Fruit fly (Drosophila melanogaster): Measurements from ENCODE around the gene nom.

Gene nom

DNA sequence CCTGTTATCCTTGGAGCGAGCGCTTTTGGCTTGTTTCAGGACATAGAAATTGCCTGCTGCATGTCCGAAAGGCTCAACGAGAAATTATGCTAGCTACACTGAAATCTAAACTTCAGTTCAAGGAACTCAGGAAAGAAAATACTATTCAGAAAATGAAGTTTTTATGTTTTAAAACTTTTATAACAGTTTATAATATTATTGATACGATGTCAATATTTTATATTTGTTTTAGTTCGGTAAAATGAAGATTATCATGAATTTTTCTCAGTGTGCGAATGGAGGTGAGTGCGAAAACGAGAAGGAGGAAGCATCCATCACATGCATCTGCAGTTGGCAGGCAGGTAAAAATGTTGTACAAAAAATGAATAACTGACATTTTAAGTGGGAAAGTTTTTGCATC, 23.4 kb downstream of the nom start (continued):
- TF ChIP-seq cato (GFP tag; optimal IDR thresholded peaks at IDR 0.05; ENCODE audit: borderline replicate concordance) (no peak), Xbp1 (GFP tag; optimal IDR thresholded peaks at IDR 0.05) (peak; percentile 66), seq (GFP tag; IDR thresholded peaks at IDR 0.05) (peak; percentile 57), CG13775 (GFP tag; optimal IDR thresholded peaks at IDR 0.05) (peak; percentile 59), CG15514 (GFP tag; optimal IDR thresholded peaks at IDR 0.05) (peak; percentile 21), klu (GFP tag; IDR thresholded peaks at IDR 0.05) (0 out of 2 replicates have a peak, but pooled peaks have one; percentile 33), CG12071 (GFP tag; optimal IDR thresholded peaks at IDR 0.05) (no peak), CG9437 (GFP tag; optimal IDR thresholded peaks at IDR 0.05) (no peak), Rfx (GFP tag; IDR thresholded peaks at IDR 0.05) (peak; percentile 58), Taf1 (GFP tag; IDR thresholded peaks at IDR 0.05) (no peak), run (tag; optimal IDR thresholded peaks at IDR 0.05) (peak; percentile 38), bbx (GFP tag; IDR thresholded peaks at IDR 0.05; ENCODE audit: partially characterized antibody) (no peak), Meics (GFP tag; optimal IDR thresholded peaks at IDR 0.05) (peak; percentile 46), CG5953 (GFP tag; IDR thresholded peaks at IDR 0.05) (no peak; the same call in 1 of the 2 replicates), dimm (GFP tag; IDR thresholded peaks at IDR 0.05) (0 out of 2 replicates have a peak, but pooled peaks have one; percentile 28), Ada2b (GFP tag; IDR thresholded peaks at IDR 0.05) (peak; percentile 73), CG10274 (GFP tag; optimal IDR thresholded peaks at IDR 0.05) (no peak), CG11560 (tag; IDR thresholded peaks at IDR 0.05) (no peak), lov (optimal IDR thresholded peaks at IDR 0.05) (no peak), lov (GFP tag; IDR thresholded peaks at IDR 0.05) (no peak), CG12219 (GFP tag; optimal IDR thresholded peaks at IDR 0.05) (peak; percentile 15), Lhr (GFP tag; optimal IDR thresholded peaks at IDR 0.05) (peak; percentile 22), ara (GFP tag; IDR thresholded peaks at IDR 0.05) (peak; percentile 56; the same call in 1 of the 2 replicates), tx (GFP tag; optimal IDR thresholded peaks at IDR 0.05) (no peak), Spps (tag; optimal IDR thresholded peaks at IDR 0.05) (peak; percentile 64), CrebB (tag; optimal IDR thresholded peaks at IDR 0.05) (no peak), scrt (GFP tag; optimal IDR thresholded peaks at IDR 0.05) (no peak), ham (GFP tag; IDR thresholded peaks at IDR 0.05) (no peak), CG7928 (GFP tag; optimal IDR thresholded peaks at IDR 0.05) (no peak), CG8478 (optimal IDR thresholded peaks at IDR 0.05) (no peak), CG6654 (GFP tag; optimal IDR thresholded peaks at IDR 0.05) (no peak), Dip3 (GFP tag; optimal IDR thresholded peaks at IDR 0.05) (no peak), CG17385 (GFP tag; optimal IDR thresholded peaks at IDR 0.05) (peak; percentile 64), abd-A (tag; optimal IDR thresholded peaks at IDR 0.05) (no peak), Bgb (GFP tag; IDR thresholded peaks at IDR 0.05; ENCODE audit: partially characterized antibody) (no peak), phol (tag; optimal IDR thresholded peaks at IDR 0.05) (peak; percentile 73), zfh2 (GFP tag; optimal IDR thresholded peaks at IDR 0.05) (no peak), Six4 (GFP tag; optimal IDR thresholded peaks at IDR 0.05) (peak; percentile 56), ind (GFP tag; optimal IDR thresholded peaks at IDR 0.05) (peak; percentile 54), NFAT (GFP tag; IDR thresholded peaks at IDR 0.05) (no peak), CG17568 (GFP tag; optimal IDR thresholded peaks at IDR 0.05) (peak; percentile 35), maf-S (GFP tag; optimal IDR thresholded peaks at IDR 0.05) (no peak), Oaz (GFP tag; IDR thresholded peaks at IDR 0.05) (no peak), sima (GFP tag; optimal IDR thresholded peaks at IDR 0.05) (no peak), D19A (tag; optimal IDR thresholded peaks at IDR 0.05) (peak; percentile 69), twi (tag; optimal IDR thresholded peaks at IDR 0.05) (no peak), tna (GFP tag; IDR thresholded peaks at IDR 0.05; ENCODE audit: partially characterized antibody) (no peak), CG32532 (GFP tag; IDR thresholded peaks at IDR 0.05) (peak; percentile 40; the same call in 1 of the 2 replicates), Nf-YC (tag; optimal IDR thresholded peaks at IDR 0.05) (no peak), CG14667 (GFP tag; IDR thresholded peaks at IDR 0.05) (no peak), CG4404 (GFP tag; IDR thresholded peaks at IDR 0.05) (peak; percentile 52), ems (GFP tag; optimal IDR thresholded peaks at IDR 0.05) (no peak)

All from whole organism, embryonic.